Fruit fly (Drosophila melanogaster) whole organism, wandering third instar larva: ENCODE results near the gene olf413.

Experiments used
- GATAd ChIP-seq: sonication (Bioruptor generic); optimal IDR thresholded peaks from 2 replicates; lab custom pipeline; 2016; ENCODE audit warnings: missing biosample characterization, missing genetic modification characterization
- Myc ChIP-seq: fragments of >200 bp; optimal IDR thresholded peaks from 2 replicates; lab custom pipeline; 2017
- Rel ChIP-seq, 2 experiments: fragments of 200-800 bp; sonication (Bioruptor generic) in 1 of 2; optimal IDR thresholded peaks; 2 replicates in 1 of 2; 3 replicates in 1 of 2; lab custom pipeline; 2016 to 2019; ENCODE audit warnings: mild to moderate bottlenecking in 2 of 2, missing biosample characterization in 2 of 2, missing genetic modification characterization in 2 of 2, moderate library complexity in 1 of 2
- Vsx2 ChIP-seq: fragments of 200-300, 225-300 bp; sonication (Bioruptor generic); optimal IDR thresholded peaks from 2 replicates; lab custom pipeline; 2018; ENCODE audit warnings: missing biosample characterization, missing genetic modification characterization; ENCODE audit not compliant: partially characterized antibody
- jim ChIP-seq: fragments of 175-275, 200-325 bp; sonication (Bioruptor generic); optimal IDR thresholded peaks from 2 replicates; lab custom pipeline; 2016; ENCODE audit warnings: missing biosample characterization, mild to moderate bottlenecking, missing genetic modification characterization
- rgr ChIP-seq: fragments of 200-800 bp; sonication (Bioruptor generic); optimal IDR thresholded peaks from 3 replicates; lab custom pipeline; 2016; ENCODE audit warnings: missing biosample characterization, mild to moderate bottlenecking, missing genetic modification characterization
- usp ChIP-seq: fragments of >200 bp; optimal IDR thresholded peaks from 2 replicates; lab custom pipeline; 2017; ENCODE audit warnings: missing biosample characterization, missing genetic modification characterization

DNA sequence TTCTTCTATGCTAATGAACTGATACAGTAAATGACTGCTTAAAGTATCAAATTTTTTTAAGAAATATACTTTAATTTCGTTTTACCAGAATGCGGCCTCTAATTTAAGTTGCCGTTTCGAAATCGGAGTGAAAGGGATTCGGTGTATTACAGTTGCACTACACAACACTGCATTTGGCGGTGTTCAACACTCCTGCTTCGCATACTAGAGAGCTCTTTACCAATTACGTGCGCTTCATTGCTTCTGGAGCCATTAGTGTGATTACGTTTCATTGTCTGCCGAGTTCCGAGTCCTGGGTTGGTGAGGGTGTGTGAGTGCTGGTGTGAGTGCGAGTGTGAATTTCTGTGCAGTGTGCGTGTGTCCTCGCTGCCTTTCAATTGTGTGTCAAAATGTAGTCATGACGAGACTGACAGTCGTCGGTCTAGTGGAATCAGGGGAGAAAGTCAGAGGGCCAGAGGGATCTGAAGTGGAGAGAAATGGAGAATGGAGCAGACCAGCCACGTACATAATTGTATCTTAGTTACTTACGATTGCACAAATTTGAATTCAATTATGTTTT is 41.5 kb upstream of the olf413 start:
- TF ChIP-seq rgr (GFP tag; lab: Kevin White, UChicago), result no peak
- TF ChIP-seq Rel (GFP tag; optimal IDR thresholded peaks at IDR 0.05; lab: Kevin White, UChicago), result no peak
- TF ChIP-seq Rel (tag; optimal IDR thresholded peaks at IDR 0.05; lab: Kevin White, UChicago), result no peak
- TF ChIP-seq Vsx2 (GFP tag; lab: Kevin White, UChicago), result no peak
- TF ChIP-seq jim (GFP tag; lab: Kevin White, UChicago), result no peak
- TF ChIP-seq GATAd (GFP tag; lab: Kevin White, UChicago), result no peak
- no peak for TF ChIP-seq Myc (lab: Kevin White, UChicago)
- TF ChIP-seq usp (GFP tag; lab: Kevin White, UChicago), result no peak
